Fruit fly (Drosophila melanogaster) Kc167 (cell line): ENCODE results near the gene Cln7.

Experiments
- Myc ChIP-seq: fragments of >200 bp; optimal IDR thresholded peaks from 2 replicates; lab custom pipeline; 2017; ENCODE audit warnings: missing external identifiers
- Sin3A ChIP-seq: fragments of >200 bp; optimal IDR thresholded peaks from 2 replicates; lab custom pipeline; 2018; ENCODE audit warnings: missing external identifiers
- h ChIP-seq: fragments of >200 bp; optimal IDR thresholded peaks from 3 replicates; lab custom pipeline; 2018; ENCODE audit warnings: missing external identifiers
- insv ChIP-seq: fragments of >200 bp; optimal IDR thresholded peaks from 3 replicates; lab custom pipeline; 2018; ENCODE audit warnings: missing external identifiers
- psq ChIP-seq: fragments of >200 bp; optimal IDR thresholded peaks from 2 replicates; lab custom pipeline; 2017; ENCODE audit warnings: missing external identifiers
- ttk ChIP-seq: sonication (Bioruptor generic); optimal IDR thresholded peaks from 2 replicates; lab custom pipeline; 2017; ENCODE audit warnings: missing external identifiers

Cln7 gene

dm6 chr3L:7344965-7345427 is at the start of gene Cln7:
Gene Cln7, minus strand, starts transcription at chr3L:7345183.
- no peak for TF ChIP-seq ttk (lab: Kevin White, UChicago)
- TF ChIP-seq h (lab: Kevin White, UChicago), result no peak
- no peak for TF ChIP-seq Myc
- no peak for TF ChIP-seq insv
- no peak for TF ChIP-seq psq
- TF ChIP-seq Sin3A (lab: Kevin White, UChicago), result no peak

DNA sequence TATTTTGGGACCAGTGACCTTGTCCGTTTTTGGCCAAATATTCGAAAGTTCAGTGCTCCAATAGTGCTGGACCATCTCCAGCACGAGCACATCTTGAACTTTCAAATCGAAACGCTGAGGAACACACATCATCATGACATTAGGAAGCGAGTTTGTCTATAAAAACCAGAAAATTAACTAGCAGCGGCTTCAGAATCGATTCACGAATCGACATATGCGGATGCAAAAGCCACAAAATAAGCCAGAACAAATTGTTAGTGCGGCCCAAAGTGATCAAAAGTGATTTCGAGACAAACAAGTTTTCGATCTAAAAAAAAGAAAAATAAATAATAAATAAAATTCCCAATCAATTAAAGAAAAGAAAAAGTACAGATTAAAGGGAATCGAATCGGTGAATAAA is 45.5 kb upstream of the Cln7 start, which contains the start of gene CG8563:
Gene CG8563, plus strand, starts transcription at position 301 of the 400 bp plus-strand sequence.
- no peak for TF ChIP-seq insv
- TF ChIP-seq Sin3A (lab: Kevin White, UChicago), result no peak
- TF ChIP-seq psq, result no peak
- TF ChIP-seq h (lab: Kevin White, UChicago), result no peak
- TF ChIP-seq Myc, result no peak
- no peak for TF ChIP-seq ttk (lab: Kevin White, UChicago)

- TF ChIP-seq Sin3A (lab: Kevin White, UChicago), result no peak
- TF ChIP-seq psq, result no peak
- no peak for TF ChIP-seq Myc
- TF ChIP-seq h (lab: Kevin White, UChicago), result no peak
- no peak for TF ChIP-seq insv
- TF ChIP-seq ttk (lab: Kevin White, UChicago), result no peak
Observed at dm6 chr3L:7390004-7390403, 45.0 kb upstream of the Cln7 start.

DNA sequence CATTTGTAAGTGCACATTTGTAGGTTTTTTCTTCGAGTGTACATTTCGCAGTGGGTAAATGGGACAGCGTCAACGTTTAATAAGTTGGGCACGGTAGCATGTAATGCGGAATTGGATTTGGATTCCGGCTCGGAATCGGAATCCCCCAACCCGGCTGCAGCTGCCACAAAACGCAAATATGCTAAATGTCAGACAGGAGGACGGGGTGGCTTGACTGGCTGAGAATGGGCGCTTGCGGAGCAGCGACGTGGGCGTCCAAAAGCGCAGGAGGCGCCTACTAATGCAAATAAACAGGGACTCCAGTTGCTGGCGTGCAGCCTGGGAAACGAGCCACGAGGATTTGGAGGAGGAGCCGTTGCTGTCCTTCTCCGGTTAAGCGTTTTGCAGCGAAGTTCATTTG is 42.8 kb upstream of the Cln7 start, which contains the start of gene CG8564:
Gene CG8564, minus strand, starts transcription at position 101 of the 400 bp plus-strand sequence.
- TF ChIP-seq psq, result no peak
- TF ChIP-seq Sin3A (lab: Kevin White, UChicago), result no peak
- no peak for TF ChIP-seq Myc
- no peak for TF ChIP-seq insv
- no peak for TF ChIP-seq h (lab: Kevin White, UChicago)
- no peak for TF ChIP-seq ttk (lab: Kevin White, UChicago)

dm6 chr3L:7381359-7381976 is 36.5 kb upstream of the Cln7 start, which contains the start of the genes SMSr and smid:
Gene SMSr, minus strand, starts transcription at chr3L:7381474.
Gene smid, plus strand, starts transcription at chr3L:7381614.
- no peak for TF ChIP-seq insv
- no peak for TF ChIP-seq Myc
- TF ChIP-seq Sin3A (lab: Kevin White, UChicago), result no peak
- TF ChIP-seq h (lab: Kevin White, UChicago), result no peak
- TF ChIP-seq ttk (lab: Kevin White, UChicago), result no peak
- TF ChIP-seq psq, result no peak

DNA sequence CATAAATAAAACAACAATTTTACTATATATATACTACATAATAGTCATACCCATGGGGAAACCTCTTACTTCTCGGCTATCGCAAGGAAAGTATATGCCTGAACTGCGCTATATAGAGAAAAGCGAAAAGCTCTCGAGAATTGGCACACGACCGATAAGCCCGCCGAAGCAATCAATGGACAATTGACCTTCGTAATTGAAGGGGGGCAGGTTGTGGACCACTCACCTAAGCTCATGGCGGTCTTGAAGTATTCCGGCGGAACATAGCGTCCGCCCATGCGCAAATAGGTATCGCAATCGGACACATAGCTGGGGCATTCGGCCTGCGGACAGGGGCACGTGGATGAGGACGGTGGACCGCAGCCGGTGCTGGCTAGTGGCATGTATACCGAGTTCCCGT is 35.4 kb upstream of the Cln7 start:
- TF ChIP-seq ttk (lab: Kevin White, UChicago) (no peak), h (lab: Kevin White, UChicago) (no peak)

- no peak for TF ChIP-seq psq
- no peak for TF ChIP-seq insv
- no peak for TF ChIP-seq h (lab: Kevin White, UChicago)
- TF ChIP-seq Myc, result no peak
- no peak for TF ChIP-seq ttk (lab: Kevin White, UChicago)
- no peak for TF ChIP-seq Sin3A (lab: Kevin White, UChicago)
Observed at dm6 chr3L:7376830-7377229, 31.8 kb upstream of the Cln7 start.

DNA sequence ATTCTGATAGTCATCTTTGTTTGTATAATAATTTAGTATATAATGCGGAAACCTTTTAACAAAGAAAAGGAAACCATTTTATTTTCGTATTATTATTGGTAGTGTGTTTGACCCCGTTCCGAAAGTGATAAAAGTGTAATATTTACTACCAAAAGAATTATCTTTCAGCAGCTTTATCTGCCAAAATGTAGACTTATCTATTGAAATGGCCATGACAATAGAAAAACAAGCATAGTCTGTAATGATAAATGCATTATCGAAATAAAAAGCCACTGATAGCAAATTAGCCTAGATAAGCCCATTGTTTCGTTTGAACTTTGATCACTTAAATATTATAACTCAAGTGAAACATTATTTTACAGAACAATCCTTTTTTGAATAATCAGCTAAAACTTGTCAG is 31.2 kb upstream of the Cln7 start:
- TF ChIP-seq Sin3A (lab: Kevin White, UChicago) (no peak), h (lab: Kevin White, UChicago) (no peak), psq (no peak), Myc (no peak), insv (no peak), ttk (lab: Kevin White, UChicago) (no peak)

dm6 chr3L:7371290-7371689 is 26.3 kb upstream of the Cln7 start:
- no peak for TF ChIP-seq Myc
- TF ChIP-seq ttk (lab: Kevin White, UChicago), result no peak
- TF ChIP-seq psq, result no peak
- no peak for TF ChIP-seq insv
- TF ChIP-seq h (lab: Kevin White, UChicago), result no peak
- TF ChIP-seq Sin3A (lab: Kevin White, UChicago), result no peak

dm6 chr3L:7370231-7370882 is 25.4 kb upstream of the Cln7 start:
- TF ChIP-seq Sin3A (lab: Kevin White, UChicago) (no peak), Myc (no peak), psq (no peak), h (lab: Kevin White, UChicago) (no peak), insv (no peak), ttk (lab: Kevin White, UChicago) (no peak)

DNA sequence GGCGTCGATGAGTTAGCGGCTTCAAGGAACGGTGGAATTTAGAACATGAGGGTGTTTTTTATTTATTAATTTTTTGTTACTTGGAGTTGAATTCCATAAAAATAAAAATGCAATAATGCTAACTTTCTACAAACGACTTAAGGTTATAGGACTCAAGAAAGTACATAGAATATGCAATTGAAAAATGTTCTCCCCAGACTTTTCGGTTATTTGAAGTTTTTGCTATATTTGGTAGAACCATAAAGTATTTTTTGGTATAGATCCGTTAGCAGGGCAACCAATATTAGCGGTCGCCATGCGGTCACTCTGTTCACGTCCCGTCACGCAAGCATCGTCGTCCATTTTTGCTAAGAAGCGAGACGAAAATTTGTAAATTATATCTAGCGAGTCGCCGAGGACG is 24.6 kb upstream of the Cln7 start, which contains the start of gene akirin:
Gene akirin, plus strand, starts transcription at position 301 of the 400 bp plus-strand sequence.
- TF ChIP-seq Sin3A (lab: Kevin White, UChicago) (no peak), psq (no peak), ttk (lab: Kevin White, UChicago) (no peak), h (lab: Kevin White, UChicago) (no peak), Myc (no peak), insv (no peak)

DNA sequence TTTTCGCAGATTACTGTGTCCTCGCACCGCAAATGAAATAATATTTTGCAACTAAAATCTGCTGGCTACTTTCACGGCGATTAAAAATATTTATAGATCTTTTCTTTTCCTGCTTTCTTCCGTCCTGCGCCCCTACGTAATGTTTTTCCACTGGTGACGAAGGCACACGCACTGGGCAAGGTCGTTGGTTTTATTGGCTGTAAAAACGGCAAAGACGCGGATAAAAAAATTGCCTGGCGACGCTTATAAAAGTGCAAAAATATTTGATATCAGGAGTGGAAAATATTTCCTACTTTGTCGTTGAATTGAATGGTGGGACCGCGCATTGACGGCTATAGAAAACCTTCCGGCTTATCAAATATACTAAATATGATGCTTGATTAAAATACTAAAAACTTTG is 24.0 kb upstream of the Cln7 start, which contains the start of gene Sh3beta:
Gene Sh3beta, minus strand, starts transcription at position 327 of the 400 bp plus-strand sequence.
- TF ChIP-seq Sin3A (lab: Kevin White, UChicago), result no peak
- TF ChIP-seq ttk (lab: Kevin White, UChicago), result no peak
- TF ChIP-seq insv, result no peak
- TF ChIP-seq psq, result no peak
- TF ChIP-seq h (lab: Kevin White, UChicago), result no peak
